Fruit fly (Drosophila melanogaster) whole organism, embryonic: ENCODE results near the gene Sik2.

Experiments used
- Asciz ChIP-seq: fragments of 200-800 bp; sonication (Bioruptor generic); optimal IDR thresholded peaks from 2 replicates; lab custom pipeline; 2017; ENCODE audit warnings: missing biosample characterization, mild to moderate bottlenecking, missing genetic modification characterization, missing genetic modification reagents
- Atf3 ChIP-seq: fragments of 200-800 bp; sonication (Bioruptor generic); optimal IDR thresholded peaks from 3 replicates; lab custom pipeline; 2016; ENCODE audit warnings: missing biosample characterization, missing genetic modification characterization
- CG10366 ChIP-seq: fragments of 200-800 bp; sonication (Bioruptor generic); IDR thresholded peaks from 2 replicates; pipeline ENCODE4 v1.3.6; 2022; ENCODE audit warnings: missing biosample characterization, missing genetic modification characterization
- CG12219 ChIP-seq: fragments of 200-800 bp; sonication (Bioruptor generic); optimal IDR thresholded peaks from 3 replicates; lab custom pipeline; 2018; ENCODE audit warnings: missing biosample characterization, mild to moderate bottlenecking, missing genetic modification characterization
- CG12236 ChIP-seq: fragments of 200-800 bp; sonication (Bioruptor generic); optimal IDR thresholded peaks from 2 replicates; lab custom pipeline; 2016; ENCODE audit warnings: missing biosample characterization, missing genetic modification characterization
- CG15601 ChIP-seq: fragments of 200-800 bp; sonication (Bioruptor generic); optimal IDR thresholded peaks from 3 replicates; lab custom pipeline; 2019; ENCODE audit warnings: missing biosample characterization, mild to moderate bottlenecking, missing genetic modification characterization, moderate library complexity
- CG1603 ChIP-seq: fragments of 200-800 bp; sonication (Bioruptor generic); optimal IDR thresholded peaks from 2 replicates; lab custom pipeline; 2019; ENCODE audit warnings: missing biosample characterization, mild to moderate bottlenecking, missing genetic modification characterization, moderate library complexity
- CG1792 ChIP-seq: fragments of 200-800 bp; sonication (Bioruptor generic); optimal IDR thresholded peaks from 2 replicates; lab custom pipeline; 2016; ENCODE audit warnings: missing biosample characterization, missing genetic modification characterization
- CG18262 ChIP-seq: fragments of 200-800 bp; optimal IDR thresholded peaks from 3 replicates; lab custom pipeline; 2019; ENCODE audit warnings: missing biosample characterization, mild to moderate bottlenecking, missing genetic modification characterization, moderate library complexity
- CG18764 ChIP-seq: fragments of 200-800 bp; sonication (Bioruptor generic); optimal IDR thresholded peaks from 3 replicates; lab custom pipeline; 2016; ENCODE audit warnings: missing biosample characterization, missing genetic modification characterization
- CG2199 ChIP-seq: fragments of 200-800 bp; sonication (Bioruptor generic); IDR thresholded peaks from 3 replicates; pipeline ENCODE4 v1.3.6; 2022; ENCODE audit warnings: missing biosample characterization, missing genetic modification characterization
- CG34422 ChIP-seq: fragments of 200-800 bp; sonication (Bioruptor generic); IDR thresholded peaks from 3 replicates; pipeline ENCODE4 v1.3.6; 2022; ENCODE audit warnings: missing biosample characterization, missing genetic modification characterization
- CG3726 ChIP-seq: fragments of 200-800 bp; sonication (Bioruptor generic); IDR thresholded peaks from 3 replicates; pipeline ENCODE4, ENCODE4 v1.3.6; 2022; ENCODE audit warnings: missing biosample characterization, missing genetic modification characterization
- CG3838 ChIP-seq: fragments of 200-800 bp; sonication (Bioruptor generic); optimal IDR thresholded peaks from 3 replicates; lab custom pipeline; 2016; ENCODE audit warnings: missing biosample characterization, missing genetic modification characterization
- CG4854 ChIP-seq: fragments of 200-800 bp; sonication (Bioruptor generic); optimal IDR thresholded peaks from 2 replicates; lab custom pipeline; 2016; ENCODE audit warnings: missing biosample characterization, missing genetic modification characterization, inconsistent platforms
- CG8944 ChIP-seq: fragments of 200-800 bp; sonication (Bioruptor generic); optimal IDR thresholded peaks from 3 replicates; lab custom pipeline; 2016; ENCODE audit warnings: missing biosample characterization, missing genetic modification characterization
- CG9609 ChIP-seq: fragments of 200-800 bp; sonication (Bioruptor generic); optimal IDR thresholded peaks from 3 replicates; lab custom pipeline; 2016; ENCODE audit warnings: missing biosample characterization, missing genetic modification characterization
- D ChIP-seq, 2 experiments: fragments of 200-800 bp in 1 of 2; fragments of >200 bp in 1 of 2; sonication (Bioruptor generic) in 1 of 2; optimal IDR thresholded peaks; 2 replicates in 1 of 2; 3 replicates in 1 of 2; lab custom pipeline; 2017; ENCODE audit warnings: mild to moderate bottlenecking in 1 of 2, missing biosample characterization in 1 of 2, missing genetic modification characterization in 1 of 2, missing genetic modification reagents in 1 of 2
- Dek ChIP-seq: fragments of 200-800 bp; sonication (Bioruptor generic); optimal IDR thresholded peaks from 3 replicates; lab custom pipeline; 2019; ENCODE audit warnings: missing biosample characterization, mild to moderate bottlenecking, missing genetic modification characterization, moderate library complexity
- Dip2 ChIP-seq: fragments of 200-800 bp; sonication (Bioruptor generic); IDR thresholded peaks from 2 replicates; pipeline ENCODE4 v1.3.6; 2022; ENCODE audit warnings: missing biosample characterization, missing genetic modification characterization
- Fer3 ChIP-seq: fragments of 200-800 bp; sonication (Bioruptor generic); optimal IDR thresholded peaks from 2 replicates; lab custom pipeline; 2018; ENCODE audit warnings: missing biosample characterization, mild to moderate bottlenecking, missing genetic modification characterization, moderate library complexity
- GATAe ChIP-seq: fragments of 200-800 bp; sonication (Bioruptor generic); conservative IDR thresholded peaks from 2 replicates; pipeline ENCODE4 v1.3.6; 2022; ENCODE audit warnings: missing biosample characterization, missing genetic modification characterization
- Gug ChIP-seq: fragments of 200-800 bp; sonication (Bioruptor generic); IDR thresholded peaks from 4 replicates; pipeline ENCODE4 v1.3.6; 2022; ENCODE audit warnings: missing biosample characterization, missing genetic modification characterization
- HLH3B ChIP-seq: fragments of 200-800 bp; sonication (Bioruptor generic); IDR thresholded peaks from 2 replicates; pipeline ENCODE4 v1.3.6; 2022; ENCODE audit warnings: missing biosample characterization, missing genetic modification characterization
- Hey ChIP-seq: fragments of 200-800 bp; sonication (Bioruptor generic); optimal IDR thresholded peaks from 3 replicates; lab custom pipeline; 2018; ENCODE audit warnings: missing biosample characterization, mild to moderate bottlenecking, missing genetic modification characterization
- HmgZ ChIP-seq: fragments of 200-800 bp; sonication (Bioruptor generic); optimal IDR thresholded peaks from 2 replicates; lab custom pipeline; 2018; ENCODE audit warnings: missing biosample characterization, mild to moderate bottlenecking, missing genetic modification characterization
- Hr78 ChIP-seq, 2 experiments: fragments of 200-800 bp in 1 of 2; fragments of >200 bp in 1 of 2; sonication (Bioruptor generic) in 1 of 2; optimal IDR thresholded peaks; 2 replicates each; lab custom pipeline; 2017 to 2019; ENCODE audit warnings: missing biosample characterization in 2 of 2, missing genetic modification characterization in 2 of 2, mild to moderate bottlenecking in 1 of 2, moderate library complexity in 1 of 2
- Kr ChIP-seq: fragments of 200-800 bp; sonication (Bioruptor generic); optimal IDR thresholded peaks from 2 replicates; lab custom pipeline; 2017; ENCODE audit warnings: missing biosample characterization, mild to moderate bottlenecking, missing genetic modification characterization
- NC2α ChIP-seq: fragments of 200-800 bp; sonication (Bioruptor generic); optimal IDR thresholded peaks from 2 replicates; lab custom pipeline; 2016; ENCODE audit warnings: missing biosample characterization, missing genetic modification characterization
- NFAT ChIP-seq: fragments of 200-800 bp; sonication (Bioruptor generic); IDR thresholded peaks from 2 replicates; pipeline ENCODE4 v1.3.6; 2022; ENCODE audit warnings: missing biosample characterization, missing genetic modification characterization
- Nf-YA ChIP-seq: fragments of 200-800 bp; sonication (Bioruptor generic); IDR thresholded peaks from 2 replicates; pipeline ENCODE4 v1.3.6; 2022; ENCODE audit warnings: missing biosample characterization, missing genetic modification characterization
- Opbp ChIP-seq: fragments of 200-800 bp; sonication (Bioruptor generic); IDR thresholded peaks from 3 replicates; pipeline ENCODE4 v1.3.6; 2022; ENCODE audit warnings: missing biosample characterization, missing genetic modification characterization; ENCODE audit not compliant: partially characterized antibody
- Xbp1 ChIP-seq: fragments of 200-800 bp; sonication (Bioruptor generic); optimal IDR thresholded peaks from 3 replicates; lab custom pipeline; 2016; ENCODE audit warnings: missing biosample characterization, mild to moderate bottlenecking, missing genetic modification characterization
- amos ChIP-seq: fragments of 200-800 bp; sonication (Bioruptor generic); IDR thresholded peaks from 2 replicates; pipeline ENCODE4 v1.3.6; 2022; ENCODE audit warnings: missing biosample characterization, missing genetic modification characterization; ENCODE audit not compliant: partially characterized antibody
- az2 ChIP-seq: fragments of 200-800 bp; sonication (Bioruptor generic); optimal IDR thresholded peaks from 3 replicates; lab custom pipeline; 2016; ENCODE audit warnings: missing biosample characterization, missing genetic modification characterization
- dmrt11E ChIP-seq: fragments of 200-800 bp; sonication (Bioruptor generic); optimal IDR thresholded peaks from 3 replicates; lab custom pipeline; 2018; ENCODE audit warnings: missing biosample characterization, mild to moderate bottlenecking, missing genetic modification characterization, moderate library complexity
- dpn ChIP-seq, 2 experiments: fragments of 200-800 bp; sonication (Bioruptor generic); optimal IDR thresholded peaks; 3 replicates each; lab custom pipeline; 2016; ENCODE audit warnings: missing biosample characterization in 2 of 2, missing genetic modification characterization in 2 of 2
- gt ChIP-seq: fragments of 200-800 bp; sonication (Bioruptor generic); IDR thresholded peaks from 2 replicates; pipeline ENCODE4 v1.3.6; 2022; ENCODE audit warnings: missing biosample characterization, missing genetic modification characterization
- kah ChIP-seq: fragments of 200-800 bp; sonication (Bioruptor generic); optimal IDR thresholded peaks from 2 replicates; lab custom pipeline; 2018; ENCODE audit warnings: missing biosample characterization, mild to moderate bottlenecking, missing genetic modification characterization
- knrl ChIP-seq: fragments of 200-800 bp; sonication (Bioruptor generic); IDR thresholded peaks from 3 replicates; pipeline ENCODE4 v1.3.6; 2022; ENCODE audit warnings: missing biosample characterization, missing genetic modification characterization; ENCODE audit not compliant: partially characterized antibody
- lola ChIP-seq, 3 experiments: fragments of >200 bp in 2 of 3; fragments of 200-800 bp in 1 of 3; sonication (Bioruptor generic) in 1 of 3; optimal IDR thresholded peaks; 2 replicates each; lab custom pipeline; 2017 to 2019; ENCODE audit warnings: missing biosample characterization in 3 of 3, missing genetic modification characterization in 3 of 3, mild to moderate bottlenecking in 1 of 3, moderate library complexity in 1 of 3
- lov ChIP-seq, 2 experiments: fragments of 200-800 bp in 1 of 2; fragments of >200 bp in 1 of 2; sonication (Bioruptor generic) in 1 of 2; IDR thresholded peaks in 1 of 2; optimal IDR thresholded peaks in 1 of 2; 2 replicates in 1 of 2; 3 replicates in 1 of 2; pipeline versions ENCODE4 v1.3.6 to Lab custom; 2017 to 2022; ENCODE audit warnings: missing biosample characterization in 1 of 2, missing genetic modification characterization in 1 of 2
- seq ChIP-seq: fragments of 200-800 bp; sonication (Bioruptor generic); IDR thresholded peaks from 2 replicates; pipeline ENCODE4 v1.3.6; 2022; ENCODE audit warnings: missing biosample characterization, missing genetic modification characterization
- sima ChIP-seq: fragments of 200-800 bp; sonication (Bioruptor generic); optimal IDR thresholded peaks from 2 replicates; lab custom pipeline; 2016; ENCODE audit warnings: missing biosample characterization, missing genetic modification characterization
- sob ChIP-seq: fragments of 200-800 bp; sonication (Bioruptor generic); IDR thresholded peaks from 2 replicates; pipeline ENCODE4 v1.3.6; 2022; ENCODE audit warnings: missing biosample characterization, missing genetic modification characterization
- stwl ChIP-seq: fragments of 200-800 bp; sonication (Bioruptor generic); optimal IDR thresholded peaks from 3 replicates; lab custom pipeline; 2018; ENCODE audit warnings: missing biosample characterization, mild to moderate bottlenecking, missing genetic modification characterization, moderate library complexity
- zfh2 ChIP-seq: fragments of 200-800 bp; sonication (Bioruptor generic); optimal IDR thresholded peaks from 2 replicates; lab custom pipeline; 2016; ENCODE audit warnings: missing biosample characterization, missing genetic modification characterization

Sik2 gene

dm6 chrX:2041312-2041918 is 20.3 kb downstream of the Sik2 start, which contains the start of gene CG4313 (continued):
- TF ChIP-seq D (optimal IDR thresholded peaks at IDR 0.05; lab: Kevin White, UChicago) (no peak), D (GFP tag; optimal IDR thresholded peaks at IDR 0.05; lab: Kevin White, UChicago) (peak; percentile 43), gt (GFP tag; lab: Robert Waterston, UW) (0 out of 2 replicates have a peak, but pooled peaks have one; percentile 54), amos (GFP tag; lab: Robert Waterston, UW) (peak; percentile 83), CG8944 (peak; percentile 60), lola (GFP tag; optimal IDR thresholded peaks at IDR 0.05; lab: Kevin White, UChicago) (peak in 1 of 3 experiments; percentile 60), Kr (GFP tag; lab: Kevin White, UChicago) (no peak), dmrt11E (peak; percentile 69), Hr78 (GFP tag; optimal IDR thresholded peaks at IDR 0.05; lab: Kevin White, UChicago) (no peak), CG34422 (peak; percentile 55; the same call in 2 of the 3 replicates), HLH3B (GFP tag; lab: Robert Waterston, UW) (peak; percentile 27; the same call in 1 of the 2 replicates), CG9609 (GFP tag; lab: Kevin White, UChicago) (peak; percentile 77), zfh2 (GFP tag; lab: Kevin White, UChicago) (peak; percentile 76), CG3838 (no peak), Hey (tag; lab: Kevin White, UChicago) (no peak), Atf3 (peak; percentile 55), CG12236 (no peak), CG15601 (peak; percentile 49), CG12219 (GFP tag; lab: Kevin White, UChicago) (peak; percentile 41), sima (no peak), knrl (GFP tag; lab: Robert Waterston, UW) (peak; percentile 92), kah (peak; percentile 43), CG2199 (GFP tag; lab: Robert Waterston, UW) (no peak), HmgZ (peak; percentile 68), lov (optimal IDR thresholded peaks at IDR 0.05; lab: Kevin White, UChicago) (no peak), lov (GFP tag; IDR thresholded peaks at IDR 0.05; lab: Robert Waterston, UW) (0 out of 3 replicates have a peak, but pooled peaks have one; percentile 41), CG4854 (GFP tag; lab: Kevin White, UChicago) (peak; percentile 39), NFAT (peak; percentile 50; the same call in 1 of the 2 replicates), CG18764 (peak; percentile 12), NC2α (GFP tag; lab: Kevin White, UChicago) (peak; percentile 1), Asciz (GFP tag; lab: Kevin White, UChicago) (peak; percentile 11), Dek (tag; lab: Kevin White, UChicago) (peak; percentile 24), CG3726 (GFP tag; lab: Robert Waterston, UW) (0 out of 3 replicates have a peak, but pooled peaks have one; percentile 33), Dip2 (GFP tag; lab: Robert Waterston, UW) (no peak), CG10366 (GFP tag; lab: Robert Waterston, UW) (peak; percentile 45; the same call in 1 of the 2 replicates), CG18262 (tag; lab: Kevin White, UChicago) (peak; percentile 61), CG1792 (peak; percentile 48), Fer3 (tag; lab: Kevin White, UChicago) (peak; percentile 72), Xbp1 (GFP tag; lab: Kevin White, UChicago) (peak; percentile 77), seq (GFP tag; lab: Robert Waterston, UW) (peak; percentile 30; the same call in 1 of the 2 replicates), stwl (tag; lab: Kevin White, UChicago) (peak; percentile 24), az2 (peak; percentile 59), sob (GFP tag; lab: Robert Waterston, UW) (peak; percentile 64; the same call in 1 of the 2 replicates), dpn (GFP tag; optimal IDR thresholded peaks at IDR 0.05; lab: Kevin White, UChicago) (peak; percentile 71 to 78), Nf-YA (no peak), Opbp (GFP tag; lab: Robert Waterston, UW) (peak; percentile 77), GATAe (no peak; the same call in 1 of the 2 replicates), Gug (GFP tag; lab: Robert Waterston, UW) (peak; percentile 77; the same call in 3 of the 4 replicates), CG1603 (tag; lab: Kevin White, UChicago) (peak; percentile 80)
